Worm (Caenorhabditis elegans) whole organism, mixed stage, embryonic: ENCODE data around the gene pqn-79.

Source experiments
- bed-3 ChIP-seq: fragments of 200-800 bp; sonication (Bioruptor generic); optimal IDR thresholded peaks from 3 replicates; lab custom pipeline; 2018; ENCODE audit warnings: mild to moderate bottlenecking, missing genetic modification characterization, moderate library complexity, missing compliant biosample characterization
- ceh-43 ChIP-seq: fragments of 200-800 bp; sonication (Bioruptor generic); optimal IDR thresholded peaks from 2 replicates; lab custom pipeline; 2018; ENCODE audit warnings: mild to moderate bottlenecking, missing genetic modification characterization, moderate library complexity, missing compliant biosample characterization
- drap-1 ChIP-seq: fragments of 200-800 bp; sonication (Bioruptor generic); optimal IDR thresholded peaks from 3 replicates; lab custom pipeline; 2018; ENCODE audit warnings: mild to moderate bottlenecking, missing genetic modification characterization, missing compliant biosample characterization
- nhr-237 ChIP-seq: fragments of 150-350 bp; optimal IDR thresholded peaks from 2 replicates; lab custom pipeline; 2014; ENCODE audit warnings: missing biosample characterization, missing genetic modification characterization
- sptf-1 ChIP-seq: sonication (generic microtip); optimal IDR thresholded peaks from 2 replicates; lab custom pipeline; 2017; ENCODE audit warnings: mild to moderate bottlenecking, missing genetic modification characterization, moderate library complexity, missing compliant biosample characterization
- unc-62 ChIP-seq: fragments of 150-350 bp; optimal IDR thresholded peaks from 2 replicates; lab custom pipeline; 2014; ENCODE audit warnings: missing biosample characterization, missing genetic modification reagents, missing genetic modification characterization

- TF ChIP-seq unc-62 (GFP tag; lab: Kevin White, UChicago) (no peak), ceh-43 (no peak), sptf-1 (tag; lab: Kevin White, UChicago) (no peak), drap-1 (GFP tag; lab: Kevin White, UChicago) (no peak), nhr-237 (tag; lab: Kevin White, UChicago) (no peak), bed-3 (GFP tag; lab: Kevin White, UChicago) (no peak)
These were observed 11.8 kb upstream of the pqn-79 start, which contains the start of gene Y105C5A.508 for ce11 chrIV:15583620-15584019.
